Worm (Caenorhabditis elegans) whole organism, young adult: ENCODE data around the gene fbxb-91.

Source experiments
- B0336.3 ChIP-seq: fragments of 200-800 bp; sonication (Bioruptor generic); IDR thresholded peaks from 2 replicates; pipeline ENCODE4 v1.3.6; 2022; ENCODE audit warnings: missing genetic modification characterization, missing compliant biosample characterization
- K11D2.4 ChIP-seq: fragments of 200-800 bp; sonication (Bioruptor generic); IDR thresholded peaks from 2 replicates; pipeline ENCODE4 v1.3.6; 2022; ENCODE audit warnings: missing genetic modification reagents, missing genetic modification characterization, missing compliant biosample characterization
- ama-1 ChIP-seq, 3 experiments: fragments of 150-350 bp in 1 of 3; sonication (generic microtip) in 2 of 3; optimal IDR thresholded peaks; 2 replicates each; lab custom pipeline; 2014 to 2018; ENCODE audit warnings: missing biosample characterization in 2 of 3, missing genetic modification characterization in 2 of 3, missing genetic modification reagents in 2 of 3
- ceh-79 ChIP-seq: sonication (generic microtip); optimal IDR thresholded peaks from 2 replicates; lab custom pipeline; 2017; ENCODE audit warnings: mild to moderate bottlenecking, missing genetic modification characterization, missing compliant biosample characterization
- efl-1 ChIP-seq: fragments of 150-350 bp; optimal IDR thresholded peaks from 2 replicates; lab custom pipeline; 2014; ENCODE audit warnings: missing biosample characterization, missing genetic modification reagents, missing genetic modification characterization
- lin-54 ChIP-seq: fragments of 200-800 bp; sonication (Bioruptor generic); optimal IDR thresholded peaks from 2 replicates; lab custom pipeline; 2018; ENCODE audit warnings: mild to moderate bottlenecking, missing genetic modification characterization, missing compliant biosample characterization
- mes-4 ChIP-seq: sonication (generic microtip); optimal IDR thresholded peaks from 2 replicates; lab custom pipeline; 2016; ENCODE audit warnings: missing genotype, missing genetic modification characterization, missing compliant biosample characterization
- nhr-27 ChIP-seq: fragments of 200-800 bp; sonication (Bioruptor generic); optimal IDR thresholded peaks from 2 replicates; lab custom pipeline; 2018; ENCODE audit warnings: mild to moderate bottlenecking, missing genetic modification characterization, moderate library complexity, missing compliant biosample characterization
- sea-2 ChIP-seq: fragments of 200-800 bp; sonication (Bioruptor generic); IDR thresholded peaks from 2 replicates; pipeline ENCODE4 v1.3.6; 2022; ENCODE audit warnings: missing genetic modification characterization, missing compliant biosample characterization
- tbp1 ChIP-seq: fragments of 200-800 bp; sonication (Bioruptor generic); optimal IDR thresholded peaks from 2 replicates; lab custom pipeline; 2018; ENCODE audit warnings: mild to moderate bottlenecking, missing genetic modification characterization, missing compliant biosample characterization
- tlf-1 ChIP-seq: fragments of 200-800 bp; sonication (Bioruptor generic); optimal IDR thresholded peaks from 2 replicates; lab custom pipeline; 2018; ENCODE audit warnings: mild to moderate bottlenecking, missing genetic modification characterization, missing compliant biosample characterization

ce11 chrII:3782309-3783000 is 31.9 kb upstream of the fbxb-91 start, which contains the start of gene T24E12.2:
- TF ChIP-seq nhr-27 (tag; lab: Kevin White, UChicago) (no peak), K11D2.4 (GFP tag; lab: Robert Waterston, UW) (no peak), ama-1 (optimal IDR thresholded peaks at IDR 0.05; lab: Kevin White, UChicago) (no peak), ama-1 (GFP tag; optimal IDR thresholded peaks at IDR 0.05; lab: Kevin White, UChicago) (no peak), tlf-1 (GFP tag; lab: Kevin White, UChicago) (no peak), efl-1 (GFP tag; lab: Kevin White, UChicago) (no peak), sea-2 (GFP tag; lab: Robert Waterston, UW) (no peak), tbp1 (no peak), B0336.3 (GFP tag; lab: Robert Waterston, UW) (no peak), lin-54 (no peak), mes-4 (tag; lab: Kevin White, UChicago) (no peak), ceh-79 (tag; lab: Kevin White, UChicago) (no peak)
